Worm (Caenorhabditis elegans) whole organism, late embryonic: ENCODE measurements around the gene clec-250.
A peak's percentile ranks its signal among the peaks of the same experiment; 100 is the strongest.

Source experiments
- C08G9.2 ChIP-seq: sonication (generic microtip); optimal IDR thresholded peaks from 2 replicates; lab custom pipeline; 2016; ENCODE audit warnings: mild to moderate bottlenecking, missing genetic modification characterization, moderate library complexity, missing compliant biosample characterization
- C38D4.7 ChIP-seq: fragments of 200-800 bp; sonication (Bioruptor generic); optimal IDR thresholded peaks from 2 replicates; lab custom pipeline; 2018; ENCODE audit warnings: mild to moderate bottlenecking, missing genetic modification characterization, moderate library complexity, missing compliant biosample characterization
- F13H6.1 ChIP-seq: sonication (generic microtip); optimal IDR thresholded peaks from 2 replicates; lab custom pipeline; 2016; ENCODE audit warnings: missing genetic modification characterization, missing compliant biosample characterization
- T23F11.4 ChIP-seq: fragments of 200-800 bp; sonication (Bioruptor generic); optimal IDR thresholded peaks from 2 replicates; lab custom pipeline; 2018; ENCODE audit warnings: mild to moderate bottlenecking, missing genetic modification characterization, missing compliant biosample characterization
- Y22D7AL.16 ChIP-seq: sonication (generic microtip); optimal IDR thresholded peaks from 2 replicates; lab custom pipeline; 2016; ENCODE audit warnings: missing genetic modification characterization, missing compliant biosample characterization
- ahr-1 ChIP-seq: sonication (generic microtip); optimal IDR thresholded peaks from 2 replicates; lab custom pipeline; 2016; ENCODE audit warnings: missing genetic modification characterization, missing compliant biosample characterization
- ama-1 ChIP-seq: fragments of 150-350 bp; optimal IDR thresholded peaks from 2 replicates; lab custom pipeline; 2014
- ceh-19 ChIP-seq: fragments of 200-800 bp; sonication (Bioruptor generic); optimal IDR thresholded peaks from 2 replicates; lab custom pipeline; 2018; ENCODE audit warnings: mild to moderate bottlenecking, missing genetic modification characterization, missing compliant biosample characterization
- ceh-2 ChIP-seq: sonication (generic microtip); optimal IDR thresholded peaks from 2 replicates; lab custom pipeline; 2016; ENCODE audit warnings: missing genotype, missing genetic modification characterization, missing compliant biosample characterization
- ceh-24 ChIP-seq: sonication (generic microtip); optimal IDR thresholded peaks from 2 replicates; lab custom pipeline; 2016; ENCODE audit warnings: mild to moderate bottlenecking, missing genetic modification characterization, missing compliant biosample characterization
- ceh-31 ChIP-seq: sonication (generic microtip); optimal IDR thresholded peaks from 2 replicates; lab custom pipeline; 2016; ENCODE audit warnings: missing genetic modification characterization, missing compliant biosample characterization
- ceh-34 ChIP-seq: sonication (generic microtip); optimal IDR thresholded peaks from 2 replicates; lab custom pipeline; 2016; ENCODE audit warnings: mild to moderate bottlenecking, missing genetic modification characterization, missing compliant biosample characterization
- ceh-45 ChIP-seq: fragments of 200-800 bp; sonication (Bioruptor generic); IDR thresholded peaks from 2 replicates; pipeline ENCODE4 v1.3.6; 2022; ENCODE audit warnings: missing genetic modification reagents, missing genetic modification characterization, missing compliant biosample characterization
- ceh-48 ChIP-seq: sonication (generic microtip); optimal IDR thresholded peaks from 2 replicates; lab custom pipeline; 2016; ENCODE audit warnings: missing genetic modification characterization, inconsistent platforms, missing compliant biosample characterization
- ceh-6 ChIP-seq: fragments of 200-800 bp; sonication (Bioruptor generic); optimal IDR thresholded peaks from 2 replicates; lab custom pipeline; 2018; ENCODE audit warnings: mild to moderate bottlenecking, missing genetic modification characterization, missing compliant biosample characterization
- ceh-9 ChIP-seq: sonication (generic microtip); optimal IDR thresholded peaks from 2 replicates; lab custom pipeline; 2016; ENCODE audit warnings: mild to moderate bottlenecking, missing genetic modification characterization, inconsistent platforms, missing compliant biosample characterization
- che-1 ChIP-seq: sonication (generic microtip); optimal IDR thresholded peaks from 2 replicates; lab custom pipeline; 2016; ENCODE audit warnings: mild to moderate bottlenecking, missing genetic modification characterization, missing compliant biosample characterization
- elt-2 ChIP-seq: sonication (generic microtip); optimal IDR thresholded peaks from 2 replicates; lab custom pipeline; 2016; ENCODE audit warnings: missing genetic modification reagents, missing genetic modification characterization, missing compliant biosample characterization
- elt-4 ChIP-seq: sonication (generic microtip); optimal IDR thresholded peaks from 2 replicates; lab custom pipeline; 2016; ENCODE audit warnings: missing genetic modification characterization, missing compliant biosample characterization
- fax-1 ChIP-seq: sonication (generic microtip); optimal IDR thresholded peaks from 2 replicates; lab custom pipeline; 2016; ENCODE audit warnings: missing genotype, missing genetic modification characterization, missing compliant biosample characterization
- fkh-10 ChIP-seq: fragments of 150-350 bp; optimal IDR thresholded peaks from 2 replicates; lab custom pipeline; 2014; ENCODE audit warnings: missing biosample characterization, missing genetic modification reagents, missing genetic modification characterization
- fkh-6 ChIP-seq: sonication (generic microtip); optimal IDR thresholded peaks from 2 replicates; lab custom pipeline; 2016; ENCODE audit warnings: missing genetic modification characterization, missing compliant biosample characterization
- gmeb-2 ChIP-seq: sonication (generic microtip); optimal IDR thresholded peaks from 2 replicates; lab custom pipeline; 2016; ENCODE audit warnings: missing genetic modification characterization, inconsistent platforms, missing compliant biosample characterization
- hlh-13 ChIP-seq: fragments of 200-800 bp; sonication (Bioruptor generic); optimal IDR thresholded peaks from 2 replicates; lab custom pipeline; 2018; ENCODE audit warnings: mild to moderate bottlenecking, missing genetic modification characterization, missing compliant biosample characterization
- hlh-6 ChIP-seq: sonication (generic microtip); optimal IDR thresholded peaks from 2 replicates; lab custom pipeline; 2016; ENCODE audit warnings: missing genotype, missing genetic modification characterization, missing compliant biosample characterization
- hlh-8 ChIP-seq: sonication (generic microtip); optimal IDR thresholded peaks from 2 replicates; lab custom pipeline; 2016; ENCODE audit warnings: missing genotype, missing genetic modification characterization, missing compliant biosample characterization
- lim-6 ChIP-seq: sonication (generic microtip); optimal IDR thresholded peaks from 2 replicates; lab custom pipeline; 2016; ENCODE audit warnings: missing genetic modification characterization, missing compliant biosample characterization
- madf-2 ChIP-seq: sonication (generic microtip); optimal IDR thresholded peaks from 2 replicates; lab custom pipeline; 2017; ENCODE audit warnings: missing genetic modification characterization, missing compliant biosample characterization
- mec-3 ChIP-seq: sonication (generic microtip); optimal IDR thresholded peaks from 2 replicates; lab custom pipeline; 2016; ENCODE audit warnings: borderline replicate concordance, missing genetic modification characterization, missing compliant biosample characterization
- nfya-1 ChIP-seq: sonication (generic microtip); optimal IDR thresholded peaks from 2 replicates; lab custom pipeline; 2017; ENCODE audit warnings: missing genetic modification characterization, mild to moderate bottlenecking, missing compliant biosample characterization, antibody characterized with exemption, moderate library complexity
- nhr-232 ChIP-seq: sonication (generic microtip); optimal IDR thresholded peaks from 2 replicates; lab custom pipeline; 2016; ENCODE audit warnings: missing genetic modification characterization, missing compliant biosample characterization
- npax-4 ChIP-seq: sonication (generic microtip); optimal IDR thresholded peaks from 2 replicates; lab custom pipeline; 2016; ENCODE audit warnings: missing genetic modification characterization, missing compliant biosample characterization
- pag-3 ChIP-seq: sonication (generic microtip); optimal IDR thresholded peaks from 2 replicates; lab custom pipeline; 2016; ENCODE audit warnings: missing compliant biosample characterization, missing genetic modification characterization, borderline replicate concordance
- pat-9 ChIP-seq: fragments of 200-800 bp; sonication (Bioruptor generic); optimal IDR thresholded peaks from 2 replicates; lab custom pipeline; 2018; ENCODE audit warnings: mild to moderate bottlenecking, missing genetic modification characterization, moderate library complexity, missing compliant biosample characterization
- pax-1 ChIP-seq: fragments of 150-350 bp; optimal IDR thresholded peaks from 2 replicates; lab custom pipeline; 2014; ENCODE audit warnings: missing biosample characterization, missing genetic modification characterization
- pha-2 ChIP-seq: sonication (generic microtip); optimal IDR thresholded peaks from 2 replicates; lab custom pipeline; 2017; ENCODE audit warnings: mild to moderate bottlenecking, missing genetic modification characterization, missing compliant biosample characterization
- pqm-1 ChIP-seq: sonication (generic microtip); optimal IDR thresholded peaks from 2 replicates; lab custom pipeline; 2016; ENCODE audit warnings: missing genetic modification characterization, missing compliant biosample characterization
- pros-1 ChIP-seq: fragments of 150-350 bp; optimal IDR thresholded peaks from 2 replicates; lab custom pipeline; 2014; ENCODE audit warnings: missing biosample characterization, missing genetic modification reagents, missing genetic modification characterization
- ref-2 ChIP-seq: sonication (generic microtip); optimal IDR thresholded peaks from 2 replicates; lab custom pipeline; 2016; ENCODE audit warnings: missing genetic modification characterization, missing compliant biosample characterization
- rnt-1 ChIP-seq: sonication (generic microtip); optimal IDR thresholded peaks from 2 replicates; lab custom pipeline; 2016; ENCODE audit warnings: missing genetic modification characterization, missing compliant biosample characterization
- sdc-2 ChIP-seq: sonication (generic microtip); optimal IDR thresholded peaks from 2 replicates; lab custom pipeline; 2016; ENCODE audit warnings: missing genotype, missing genetic modification characterization, missing compliant biosample characterization
- sox-2 ChIP-seq: fragments of 200-800 bp; sonication (Bioruptor generic); IDR thresholded peaks from 2 replicates; pipeline ENCODE4 v1.3.6; 2022; ENCODE audit warnings: missing genetic modification reagents, missing genetic modification characterization, missing compliant biosample characterization
- sox-4 ChIP-seq: sonication (generic microtip); optimal IDR thresholded peaks from 2 replicates; lab custom pipeline; 2017; ENCODE audit warnings: mild to moderate bottlenecking, missing genetic modification characterization, inconsistent platforms, missing compliant biosample characterization
- syd-9 ChIP-seq: sonication (generic microtip); optimal IDR thresholded peaks from 2 replicates; lab custom pipeline; 2016; ENCODE audit warnings: mild to moderate bottlenecking, missing genetic modification characterization, moderate library complexity, missing compliant biosample characterization
- tbx-2 ChIP-seq: sonication (generic microtip); optimal IDR thresholded peaks from 2 replicates; lab custom pipeline; 2016; ENCODE audit warnings: missing genetic modification characterization, missing compliant biosample characterization
- tbx-7 ChIP-seq: sonication (generic microtip); optimal IDR thresholded peaks from 2 replicates; lab custom pipeline; 2016; ENCODE audit warnings: missing genotype, missing genetic modification characterization, missing compliant biosample characterization
- unc-3 ChIP-seq, 2 experiments: fragments of 200-800 bp in 1 of 2; sonication (Bioruptor generic) in 1 of 2; sonication (generic microtip) in 1 of 2; conservative IDR thresholded peaks in 1 of 2; optimal IDR thresholded peaks in 1 of 2; 2 replicates each; pipeline versions ENCODE4 v1.3.6 to Lab custom; 2016 to 2022; ENCODE audit warnings: missing compliant biosample characterization in 2 of 2, missing genetic modification characterization in 2 of 2, missing genetic modification reagents in 1 of 2
- unc-55 ChIP-seq: sonication (generic microtip); optimal IDR thresholded peaks from 2 replicates; lab custom pipeline; 2017; ENCODE audit warnings: missing biosample characterization, missing genetic modification reagents, missing genetic modification characterization
- unc-86 ChIP-seq: sonication (generic microtip); optimal IDR thresholded peaks from 2 replicates; lab custom pipeline; 2016; ENCODE audit warnings: missing genetic modification characterization, missing compliant biosample characterization
- zip-5 ChIP-seq: sonication (generic microtip); optimal IDR thresholded peaks from 2 replicates; lab custom pipeline; 2016; ENCODE audit warnings: missing genetic modification characterization, missing compliant biosample characterization
- ztf-16 ChIP-seq: sonication (generic microtip); optimal IDR thresholded peaks from 2 replicates; lab custom pipeline; 2017; ENCODE audit warnings: missing genetic modification characterization, missing compliant biosample characterization

clec-250 gene

ce11 chrV:18721873-18722272 lies 20.1 kb downstream of the clec-250 start:
- peak; percentile 7 for TF ChIP-seq unc-86 (tag; lab: Kevin White, UChicago)
- no peak for TF ChIP-seq unc-3 (GFP tag; conservative IDR thresholded peaks at IDR 0.05; lab: Robert Waterston, UW)
- TF ChIP-seq unc-3 (tag; optimal IDR thresholded peaks at IDR 0.05; lab: Kevin White, UChicago): no peak
- TF ChIP-seq madf-2 (tag; lab: Kevin White, UChicago): no peak
- TF ChIP-seq nhr-232 (tag; lab: Kevin White, UChicago): no peak

- TF ChIP-seq ahr-1 (tag; lab: Kevin White, UChicago): peak; percentile 2
- TF ChIP-seq zip-5 (tag; lab: Kevin White, UChicago): peak; percentile 2
- no peak for TF ChIP-seq T23F11.4 (GFP tag; lab: Kevin White, UChicago)
- no peak for TF ChIP-seq ama-1 (lab: Kevin White, UChicago)
- no peak for TF ChIP-seq fkh-10 (GFP tag; lab: Kevin White, UChicago)
- TF ChIP-seq ceh-6 (GFP tag; lab: Kevin White, UChicago): peak; percentile 46
- TF ChIP-seq ceh-45 (GFP tag; lab: Robert Waterston, UW): no peak
- no peak for TF ChIP-seq Y22D7AL.16 (tag; lab: Kevin White, UChicago)
- TF ChIP-seq C08G9.2: no peak
- no peak for TF ChIP-seq pag-3 (tag; lab: Kevin White, UChicago)
- no peak for TF ChIP-seq che-1 (tag; lab: Kevin White, UChicago)
- no peak for TF ChIP-seq ceh-48 (tag; lab: Kevin White, UChicago)
- peak; percentile 21 for TF ChIP-seq syd-9 (tag; lab: Kevin White, UChicago)
- TF ChIP-seq pros-1 (tag; lab: Kevin White, UChicago): no peak
- no peak for TF ChIP-seq lim-6 (tag; lab: Kevin White, UChicago)
- TF ChIP-seq hlh-6 (tag; lab: Kevin White, UChicago): no peak
- no peak for TF ChIP-seq elt-4
- no peak for TF ChIP-seq ztf-16 (tag; lab: Kevin White, UChicago)
- no peak for TF ChIP-seq ceh-34 (tag; lab: Kevin White, UChicago)
- peak; percentile 32 for TF ChIP-seq hlh-13 (GFP tag; lab: Kevin White, UChicago)
- no peak for TF ChIP-seq sox-2 (GFP tag; lab: Robert Waterston, UW)
- TF ChIP-seq fkh-6: no peak
- TF ChIP-seq hlh-8 (tag; lab: Kevin White, UChicago): no peak
- no peak for TF ChIP-seq unc-55 (GFP tag; lab: Kevin White, UChicago)
- peak; percentile 2 for TF ChIP-seq ceh-31 (tag; lab: Kevin White, UChicago)
- TF ChIP-seq elt-2 (tag; lab: Kevin White, UChicago): peak; percentile 66
- TF ChIP-seq pat-9: peak; percentile 36
- TF ChIP-seq ceh-2 (tag; lab: Kevin White, UChicago): no peak
- TF ChIP-seq F13H6.1: no peak
- TF ChIP-seq nhr-232 (tag; lab: Kevin White, UChicago): peak; percentile 57
- TF ChIP-seq madf-2 (tag; lab: Kevin White, UChicago): no peak
- peak; percentile 65 for TF ChIP-seq ceh-19 (GFP tag; lab: Kevin White, UChicago)
- TF ChIP-seq unc-86 (tag; lab: Kevin White, UChicago): no peak
- TF ChIP-seq sdc-2 (tag; lab: Kevin White, UChicago): no peak
- peak; percentile 40 for TF ChIP-seq rnt-1 (tag; lab: Kevin White, UChicago)
- no peak for TF ChIP-seq pqm-1 (tag; lab: Kevin White, UChicago)
- no peak for TF ChIP-seq tbx-2 (tag; lab: Kevin White, UChicago)
- TF ChIP-seq npax-4 (tag; lab: Kevin White, UChicago): no peak
- no peak for TF ChIP-seq nfya-1
- no peak for TF ChIP-seq gmeb-2 (tag; lab: Kevin White, UChicago)
- TF ChIP-seq sox-4 (tag; lab: Kevin White, UChicago): no peak
- no peak for TF ChIP-seq fax-1 (tag; lab: Kevin White, UChicago)
- TF ChIP-seq tbx-7 (tag; lab: Kevin White, UChicago): peak; percentile 13
- no peak for TF ChIP-seq C38D4.7 (GFP tag; lab: Kevin White, UChicago)
- TF ChIP-seq mec-3 (tag; lab: Kevin White, UChicago): no peak
- no peak for TF ChIP-seq ref-2
- TF ChIP-seq pax-1 (tag; lab: Kevin White, UChicago): no peak
- no peak for TF ChIP-seq ceh-9 (tag; lab: Kevin White, UChicago)
- TF ChIP-seq ceh-24: no peak
- TF ChIP-seq pha-2 (tag; lab: Kevin White, UChicago): no peak
Observed at ce11 chrV:18719956-18720489, 22.0 kb downstream of the clec-250 start, which contains the start of gene Y17D7C.2. Y17D7C.2 (minus strand) TSS chrV:18719987.
